Fruit fly (Drosophila melanogaster): ENCODE data around the gene Leash.

dm6 chr3R:10875515-10876434 is 9.6 kb upstream of the Leash start, which contains the start of gene Sodh2:
- TF ChIP-seq CG14655 (GFP tag; optimal IDR thresholded peaks at IDR 0.05) (peak; percentile 61), CG4496 (GFP tag; IDR thresholded peaks at IDR 0.05) (peak; percentile 88), CG34367 (tag; optimal IDR thresholded peaks at IDR 0.05) (no peak), CG12605 (GFP tag; IDR thresholded peaks at IDR 0.05) (peak; percentile 50), fd96Ca (GFP tag; IDR thresholded peaks at IDR 0.05) (peak; percentile 91)
